Worm (Caenorhabditis elegans) whole organism, early embryonic: ENCODE data around the gene F28H7.7.

Source experiments
- B0310.2 ChIP-seq: sonication (generic microtip); optimal IDR thresholded peaks from 2 replicates; lab custom pipeline; 2016; ENCODE audit warnings: mild to moderate bottlenecking, missing genetic modification characterization, missing compliant biosample characterization
- F13C5.2 ChIP-seq: sonication (generic microtip); optimal IDR thresholded peaks from 2 replicates; lab custom pipeline; 2017; ENCODE audit warnings: mild to moderate bottlenecking, missing genetic modification characterization, inconsistent platforms, missing compliant biosample characterization
- aly-1 ChIP-seq: sonication (generic microtip); optimal IDR thresholded peaks from 2 replicates; lab custom pipeline; 2016; ENCODE audit warnings: missing genetic modification characterization, missing compliant biosample characterization
- ama-1 ChIP-seq: fragments of 150-350 bp; optimal IDR thresholded peaks from 2 replicates; lab custom pipeline; 2014
- ceh-13 ChIP-seq: fragments of 200-800 bp; sonication (Bioruptor generic); optimal IDR thresholded peaks from 2 replicates; lab custom pipeline; 2018; ENCODE audit warnings: mild to moderate bottlenecking, missing genetic modification characterization, missing compliant biosample characterization
- ceh-36 ChIP-seq: sonication (generic microtip); optimal IDR thresholded peaks from 2 replicates; lab custom pipeline; 2016; ENCODE audit warnings: missing genetic modification characterization, inconsistent platforms, missing compliant biosample characterization
- ets-7 ChIP-seq: sonication (generic microtip); optimal IDR thresholded peaks from 2 replicates; lab custom pipeline; 2016; ENCODE audit warnings: missing genotype, missing genetic modification characterization, missing compliant biosample characterization
- flt-1 ChIP-seq: fragments of 200-800 bp; sonication (Bioruptor generic); IDR thresholded peaks from 2 replicates; pipeline ENCODE4 v1.3.6; 2022; ENCODE audit warnings: missing genetic modification characterization, missing compliant biosample characterization
- hmbx-1 ChIP-seq: sonication (generic microtip); optimal IDR thresholded peaks from 2 replicates; lab custom pipeline; 2016; ENCODE audit warnings: mild to moderate bottlenecking, missing genetic modification characterization, missing compliant biosample characterization
- hmg-4 ChIP-seq: fragments of 200-800 bp; sonication (Bioruptor generic); optimal IDR thresholded peaks from 2 replicates; lab custom pipeline; 2018; ENCODE audit warnings: mild to moderate bottlenecking, missing genetic modification characterization, missing compliant biosample characterization
- hnd-1 ChIP-seq: sonication (generic microtip); optimal IDR thresholded peaks from 2 replicates; lab custom pipeline; 2016; ENCODE audit warnings: missing genetic modification characterization, missing compliant biosample characterization
- pes-1 ChIP-seq: fragments of 200-800 bp; sonication (Bioruptor generic); IDR thresholded peaks from 2 replicates; pipeline ENCODE4 v1.3.6; 2022; ENCODE audit warnings: missing genetic modification reagents, missing genetic modification characterization, missing compliant biosample characterization
- scrt-1 ChIP-seq: fragments of 200-800 bp; sonication (Bioruptor generic); IDR thresholded peaks from 2 replicates; pipeline ENCODE4 v1.3.6; 2022; ENCODE audit warnings: missing genetic modification characterization, missing compliant biosample characterization
- sea-1 ChIP-seq: fragments of 200-800 bp; sonication (Bioruptor generic); conservative IDR thresholded peaks from 2 replicates; pipeline ENCODE4 v1.3.6; 2022; ENCODE audit warnings: missing genetic modification characterization, missing compliant biosample characterization
- tbx-11 ChIP-seq: fragments of 200-800 bp; sonication (Bioruptor generic); IDR thresholded peaks from 2 replicates; pipeline ENCODE4 v1.3.6; 2022; ENCODE audit warnings: missing genetic modification characterization, missing compliant biosample characterization
- tbx-37 ChIP-seq: fragments of 200-800 bp; sonication (Bioruptor generic); conservative IDR thresholded peaks from 2 replicates; pipeline ENCODE4 v1.3.6; 2022; ENCODE audit warnings: missing genetic modification reagents, missing genetic modification characterization, missing compliant biosample characterization
- tra-4 ChIP-seq: sonication (generic microtip); optimal IDR thresholded peaks from 2 replicates; lab custom pipeline; 2017; ENCODE audit warnings: missing genetic modification characterization, missing compliant biosample characterization

Gene F28H7.7

ce11 chrV:10723583-10723982 is 30.4 kb downstream of the F28H7.7 start:
- TF ChIP-seq scrt-1 (GFP tag; lab: Robert Waterston, UW) (no peak), hmg-4 (no peak), F13C5.2 (tag; lab: Kevin White, UChicago) (no peak), hnd-1 (no peak), flt-1 (GFP tag; lab: Robert Waterston, UW) (no peak)

ce11 chrV:10723181-10723580 is 30.8 kb downstream of the F28H7.7 start:
- TF ChIP-seq B0310.2 (tag; lab: Kevin White, UChicago): no peak
- no peak for TF ChIP-seq hmbx-1
- no peak for TF ChIP-seq ets-7 (tag; lab: Kevin White, UChicago)
- no peak for TF ChIP-seq ama-1 (lab: Kevin White, UChicago)

DNA sequence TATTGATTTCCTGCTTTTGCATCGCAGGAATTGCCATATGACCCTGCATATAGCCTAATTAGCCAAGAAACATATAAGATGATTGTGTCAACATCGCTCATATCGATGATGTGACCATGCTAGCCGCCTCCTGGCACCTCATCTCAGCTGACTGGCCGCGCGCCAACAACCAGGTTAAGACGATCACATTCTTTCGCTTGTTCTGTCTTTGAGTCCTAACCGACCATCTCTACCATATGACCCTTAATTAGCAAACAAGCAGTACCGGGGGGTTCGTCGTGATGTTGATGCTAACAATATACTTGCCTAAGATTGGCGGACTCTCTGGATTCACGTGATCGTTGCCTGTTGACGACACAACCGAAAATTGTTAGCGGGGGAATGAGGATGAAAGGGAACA is 31.4 kb downstream of the F28H7.7 start:
- TF ChIP-seq ceh-36 (tag; lab: Kevin White, UChicago) (no peak), hnd-1 (no peak), tra-4 (tag; lab: Kevin White, UChicago) (no peak)

DNA sequence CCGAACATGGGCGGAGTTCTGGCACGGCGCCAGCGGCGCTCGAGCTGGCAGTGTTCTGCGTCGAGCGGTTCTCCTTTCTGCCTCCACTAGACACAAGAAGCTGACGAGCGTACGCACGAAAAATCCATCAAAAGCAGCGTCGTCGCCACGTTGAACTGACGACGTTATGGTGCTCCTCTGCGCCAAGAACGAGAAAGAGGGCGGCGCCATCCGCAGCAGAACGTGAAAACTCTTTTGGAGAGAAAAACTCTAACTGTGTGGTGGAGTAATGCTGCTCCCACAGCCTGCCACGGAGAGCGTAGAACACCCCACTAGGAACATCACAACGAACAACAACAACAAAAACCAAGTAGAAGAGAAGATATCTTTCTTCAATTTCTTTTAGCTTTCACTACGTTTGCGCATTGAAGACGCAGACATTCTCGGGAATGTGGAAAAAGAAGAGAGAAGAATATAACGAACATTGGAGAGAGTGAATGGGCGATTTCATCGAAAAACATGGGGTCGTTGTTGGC is 32.0 kb downstream of the F28H7.7 start:
- 0 out of 2 replicates have a peak, but pooled peaks have one; percentile 36 for TF ChIP-seq scrt-1 (GFP tag; lab: Robert Waterston, UW)
- no peak for TF ChIP-seq hmg-4

ce11 chrV:10721304-10721703 is 32.6 kb downstream of the F28H7.7 start:
- no peak for TF ChIP-seq sea-1
- no peak for TF ChIP-seq tra-4 (tag; lab: Kevin White, UChicago)
- no peak for TF ChIP-seq ama-1 (lab: Kevin White, UChicago)
- no peak for TF ChIP-seq pes-1
- no peak for TF ChIP-seq tbx-37 (GFP tag; lab: Robert Waterston, UW)
- no peak for TF ChIP-seq ceh-13 (GFP tag; lab: Kevin White, UChicago)
- TF ChIP-seq B0310.2 (tag; lab: Kevin White, UChicago): no peak
- TF ChIP-seq scrt-1 (GFP tag; lab: Robert Waterston, UW): no peak
- TF ChIP-seq F13C5.2 (tag; lab: Kevin White, UChicago): no peak
- TF ChIP-seq hnd-1: no peak
- no peak for TF ChIP-seq hmbx-1
- TF ChIP-seq ets-7 (tag; lab: Kevin White, UChicago): no peak
- no peak for TF ChIP-seq flt-1 (GFP tag; lab: Robert Waterston, UW)

DNA sequence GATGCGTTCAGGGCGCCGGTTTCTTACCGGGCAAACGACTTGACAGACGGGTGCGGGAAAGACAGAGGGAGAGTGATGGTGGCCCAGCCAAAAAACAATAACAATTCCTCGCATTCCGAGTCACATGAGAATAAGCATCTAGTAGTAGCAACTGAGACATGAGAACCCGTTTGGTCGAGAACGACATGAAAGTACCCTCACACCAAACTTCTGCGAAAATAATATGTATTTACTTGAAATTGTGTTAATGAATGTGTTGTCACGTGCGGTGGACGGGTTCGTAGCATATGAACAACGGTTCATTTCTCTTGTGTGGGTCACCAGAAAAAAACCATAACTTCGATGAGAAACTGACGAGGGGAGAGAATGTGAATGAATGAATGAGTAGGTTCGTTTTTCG is 33.1 kb downstream of the F28H7.7 start:
- TF ChIP-seq hnd-1 (no peak), sea-1 (no peak), pes-1 (no peak), ama-1 (lab: Kevin White, UChicago) (no peak), hmbx-1 (no peak), aly-1 (tag; lab: Kevin White, UChicago) (no peak), ceh-13 (GFP tag; lab: Kevin White, UChicago) (no peak)

DNA sequence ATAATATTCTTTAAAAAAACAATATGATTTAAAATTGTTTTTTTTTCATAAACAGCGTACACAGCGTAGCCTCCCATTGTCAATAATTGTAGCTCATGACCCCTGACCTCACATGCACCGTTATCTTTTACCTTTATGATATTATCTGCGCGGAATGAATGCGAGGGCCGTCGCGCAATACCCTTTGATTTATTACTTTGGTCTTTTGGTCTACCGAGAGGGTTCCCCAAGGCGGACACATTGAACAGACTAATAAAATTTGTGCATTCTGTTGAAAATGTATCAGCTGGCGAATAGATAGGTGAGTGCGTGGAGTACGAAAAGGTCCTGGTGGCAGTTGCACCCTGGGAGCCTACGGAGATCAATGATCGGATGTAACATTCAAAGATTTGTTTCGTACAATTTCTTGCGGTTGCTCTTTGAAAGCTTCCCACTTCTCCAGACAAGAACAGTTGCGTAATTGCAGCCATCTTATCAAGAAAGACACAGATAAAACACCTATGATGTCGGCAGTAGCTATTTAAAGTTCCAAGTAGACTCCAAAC is 33.6 kb downstream of the F28H7.7 start:
- TF ChIP-seq ceh-36 (tag; lab: Kevin White, UChicago): no peak
- no peak for TF ChIP-seq tra-4 (tag; lab: Kevin White, UChicago)
- TF ChIP-seq flt-1 (GFP tag; lab: Robert Waterston, UW): no peak

- TF ChIP-seq sea-1 (0 out of 2 replicates have a peak, but pooled peaks have one; percentile 13), flt-1 (GFP tag; lab: Robert Waterston, UW) (no peak), hmbx-1 (no peak)
Measured at ce11 chrV:10719833-10720170, 34.1 kb downstream of the F28H7.7 start.

ce11 chrV:10719019-10719832 is 34.7 kb downstream of the F28H7.7 start:
- no peak for TF ChIP-seq aly-1 (tag; lab: Kevin White, UChicago)
- TF ChIP-seq ama-1 (lab: Kevin White, UChicago): no peak
- TF ChIP-seq sea-1: no peak
- no peak for TF ChIP-seq hmbx-1
- no peak for TF ChIP-seq ceh-36 (tag; lab: Kevin White, UChicago)
- no peak for TF ChIP-seq F13C5.2 (tag; lab: Kevin White, UChicago)
- no peak for TF ChIP-seq B0310.2 (tag; lab: Kevin White, UChicago)
- TF ChIP-seq scrt-1 (GFP tag; lab: Robert Waterston, UW): no peak
- no peak for TF ChIP-seq flt-1 (GFP tag; lab: Robert Waterston, UW)
- TF ChIP-seq ceh-13 (GFP tag; lab: Kevin White, UChicago): no peak
- TF ChIP-seq tbx-37 (GFP tag; lab: Robert Waterston, UW): no peak
- TF ChIP-seq ets-7 (tag; lab: Kevin White, UChicago): no peak
- TF ChIP-seq hmg-4: no peak
- no peak for TF ChIP-seq tbx-11
- TF ChIP-seq tra-4 (tag; lab: Kevin White, UChicago): no peak
- no peak for TF ChIP-seq pes-1
- no peak for TF ChIP-seq hnd-1
